Fruit fly (Drosophila melanogaster) whole organism, embryonic: ENCODE measurements around the gene Rad17.

Experiments
- CG10209 ChIP-seq: fragments of 200-800 bp; sonication (Bioruptor generic); optimal IDR thresholded peaks from 3 replicates; lab custom pipeline; 2017; ENCODE audit warnings: missing biosample characterization, mild to moderate bottlenecking, missing genetic modification characterization, missing genetic modification reagents
- CG12219 ChIP-seq: fragments of 200-800 bp; sonication (Bioruptor generic); optimal IDR thresholded peaks from 3 replicates; lab custom pipeline; 2018; ENCODE audit warnings: missing biosample characterization, mild to moderate bottlenecking, missing genetic modification characterization
- CG1233 ChIP-seq: fragments of 200-800 bp; sonication (Bioruptor generic); optimal IDR thresholded peaks from 4 replicates; lab custom pipeline; 2018; ENCODE audit warnings: missing biosample characterization, mild to moderate bottlenecking, missing genetic modification characterization
- CG12391 ChIP-seq: fragments of 200-800 bp; sonication (Bioruptor generic); optimal IDR thresholded peaks from 3 replicates; lab custom pipeline; 2018; ENCODE audit warnings: missing biosample characterization, mild to moderate bottlenecking, missing genetic modification characterization, moderate library complexity
- CG12942 ChIP-seq: fragments of 200-800 bp; sonication (Bioruptor generic); optimal IDR thresholded peaks from 3 replicates; lab custom pipeline; 2016; ENCODE audit warnings: missing biosample characterization, missing genetic modification characterization
- CG15269 ChIP-seq: fragments of 200-800 bp; sonication (Bioruptor generic); optimal IDR thresholded peaks from 2 replicates; lab custom pipeline; 2018; ENCODE audit warnings: missing biosample characterization, mild to moderate bottlenecking, missing genetic modification characterization, moderate library complexity
- CG15514 ChIP-seq: fragments of 200-800 bp; sonication (Bioruptor generic); optimal IDR thresholded peaks from 3 replicates; lab custom pipeline; 2017; ENCODE audit warnings: missing biosample characterization, missing genetic modification characterization, mild to moderate bottlenecking, moderate library complexity, missing genetic modification reagents
- CG17568 ChIP-seq: fragments of 200-800 bp; sonication (Bioruptor generic); optimal IDR thresholded peaks from 2 replicates; lab custom pipeline; 2018; ENCODE audit warnings: missing biosample characterization, mild to moderate bottlenecking, missing genetic modification characterization, moderate library complexity
- CG17912 ChIP-seq: fragments of 200-800 bp; sonication (Bioruptor generic); optimal IDR thresholded peaks from 2 replicates; lab custom pipeline; 2018; ENCODE audit warnings: missing biosample characterization, mild to moderate bottlenecking, missing genetic modification characterization
- CG2199 ChIP-seq: fragments of 200-800 bp; sonication (Bioruptor generic); IDR thresholded peaks from 3 replicates; pipeline ENCODE4 v1.3.6; 2022; ENCODE audit warnings: missing biosample characterization, missing genetic modification characterization
- CG3163 ChIP-seq: fragments of 200-800 bp; sonication (Bioruptor generic); optimal IDR thresholded peaks from 3 replicates; lab custom pipeline; 2016; ENCODE audit warnings: missing biosample characterization, missing genetic modification characterization
- CG32532 ChIP-seq: fragments of 200-800 bp; sonication (Bioruptor generic); IDR thresholded peaks from 2 replicates; pipeline ENCODE4 v1.3.6; 2022; ENCODE audit warnings: missing biosample characterization, missing genetic modification characterization
- CG32772 ChIP-seq: fragments of 200-800 bp; sonication (Bioruptor generic); IDR thresholded peaks from 2 replicates; pipeline ENCODE4 v1.3.6; 2022; ENCODE audit warnings: missing biosample characterization, missing genetic modification characterization
- CG3281 ChIP-seq: fragments of 200-800 bp; sonication (Bioruptor generic); optimal IDR thresholded peaks from 3 replicates; lab custom pipeline; 2017; ENCODE audit warnings: missing biosample characterization, mild to moderate bottlenecking, missing genetic modification characterization
- CG4360 ChIP-seq: fragments of 200-800 bp; sonication (Bioruptor generic); IDR thresholded peaks from 2 replicates; pipeline ENCODE4 v1.3.6; 2022; ENCODE audit warnings: missing biosample characterization, missing genetic modification characterization
- CG6175 ChIP-seq: fragments of 200-800 bp; sonication (Bioruptor generic); IDR thresholded peaks from 3 replicates; pipeline ENCODE4 v1.3.6; 2022; ENCODE audit warnings: missing biosample characterization, missing genetic modification characterization
- CG6254 ChIP-seq: fragments of 200-800 bp; sonication (Bioruptor generic); optimal IDR thresholded peaks from 3 replicates; lab custom pipeline; 2017; ENCODE audit warnings: mild to moderate bottlenecking, missing biosample characterization, missing genetic modification reagents, missing genetic modification characterization
- CG8290 ChIP-seq, 3 experiments: fragments of 200-800 bp; sonication (Bioruptor generic); optimal IDR thresholded peaks; 2 replicates each; lab custom pipeline; 2016 to 2019; ENCODE audit warnings: missing biosample characterization in 3 of 3, missing genetic modification characterization in 3 of 3, mild to moderate bottlenecking in 2 of 3, moderate library complexity in 1 of 3
- CG8388 ChIP-seq: fragments of 200-800 bp; sonication (Bioruptor generic); optimal IDR thresholded peaks from 2 replicates; lab custom pipeline; 2019; ENCODE audit warnings: missing biosample characterization, mild to moderate bottlenecking, missing genetic modification characterization, moderate library complexity
- CkIIα-i1 ChIP-seq: fragments of 200-800 bp; sonication (Bioruptor generic); IDR thresholded peaks from 2 replicates; pipeline ENCODE4 v1.3.6; 2022; ENCODE audit warnings: missing biosample characterization, missing genetic modification characterization
- Doc2 ChIP-seq: fragments of 200-800 bp; sonication (Bioruptor generic); IDR thresholded peaks from 2 replicates; pipeline ENCODE4 v1.3.6; 2022; ENCODE audit warnings: missing biosample characterization, missing genetic modification characterization
- E2f2 ChIP-seq: fragments of 200-800 bp; sonication (Bioruptor generic); IDR thresholded peaks from 2 replicates; pipeline ENCODE4 v1.3.6; 2022; ENCODE audit warnings: missing biosample characterization, missing genetic modification characterization
- Eip74EF ChIP-seq, 2 experiments: fragments of 200-800 bp in 1 of 2; fragments of >200 bp in 1 of 2; sonication (Bioruptor generic) in 1 of 2; optimal IDR thresholded peaks; 2 replicates each; lab custom pipeline; 2017 to 2019; ENCODE audit warnings: missing biosample characterization in 2 of 2, missing genetic modification characterization in 2 of 2, mild to moderate bottlenecking in 1 of 2, moderate library complexity in 1 of 2
- Fer1 ChIP-seq: fragments of 200-800 bp; sonication (Bioruptor generic); optimal IDR thresholded peaks from 2 replicates; lab custom pipeline; 2017; ENCODE audit warnings: missing biosample characterization, mild to moderate bottlenecking, missing genetic modification characterization
- H2.0 ChIP-seq: fragments of 200-800 bp; sonication (Bioruptor generic); IDR thresholded peaks from 2 replicates; pipeline ENCODE4 v1.3.6; 2022; ENCODE audit warnings: missing biosample characterization, missing genetic modification characterization
- MESR4 ChIP-seq: fragments of 200-800 bp; sonication (Bioruptor generic); optimal IDR thresholded peaks from 2 replicates; lab custom pipeline; 2018; ENCODE audit warnings: missing biosample characterization, mild to moderate bottlenecking, missing genetic modification characterization, moderate library complexity
- Med ChIP-seq: fragments of 200-800 bp; sonication (Bioruptor generic); peaks from one replicate; lab custom pipeline; 2016; ENCODE audit warnings: missing biosample characterization, missing genetic modification characterization, mild to moderate bottlenecking, inconsistent platforms, moderate library complexity
- Mrtf ChIP-seq: fragments of 200-800 bp; sonication (Bioruptor generic); IDR thresholded peaks from 3 replicates; pipeline ENCODE4 v1.3.6; 2022; ENCODE audit warnings: missing biosample characterization, missing genetic modification characterization
- Nf-YA ChIP-seq: fragments of 200-800 bp; sonication (Bioruptor generic); IDR thresholded peaks from 2 replicates; pipeline ENCODE4 v1.3.6; 2022; ENCODE audit warnings: missing biosample characterization, missing genetic modification characterization
- Pdp1 ChIP-seq, 2 experiments: fragments of 200-800 bp; sonication (Bioruptor generic); optimal IDR thresholded peaks; 3 replicates each; lab custom pipeline; 2016; ENCODE audit warnings: missing biosample characterization in 2 of 2, missing genetic modification characterization in 2 of 2, mild to moderate bottlenecking in 1 of 2, moderate library complexity in 1 of 2
- Spps ChIP-seq: fragments of 200-800 bp; sonication (Bioruptor generic); optimal IDR thresholded peaks from 2 replicates; lab custom pipeline; 2018; ENCODE audit warnings: missing biosample characterization, mild to moderate bottlenecking, missing genetic modification characterization
- Trl ChIP-seq, 3 experiments: fragments of >200 bp in 2 of 3; fragments of 200-800 bp in 1 of 3; sonication (Bioruptor generic) in 1 of 3; optimal IDR thresholded peaks; 2 replicates in 1 of 3; 3 replicates in 2 of 3; lab custom pipeline; 2016 to 2017; ENCODE audit warnings: missing biosample characterization in 1 of 3, missing genetic modification characterization in 1 of 3
- al ChIP-seq: fragments of 200-800 bp; sonication (Bioruptor generic); IDR thresholded peaks from 2 replicates; pipeline ENCODE4 v1.3.6; 2022; ENCODE audit warnings: missing biosample characterization, missing genetic modification characterization
- bbx ChIP-seq: fragments of 200-800 bp; sonication (Bioruptor generic); IDR thresholded peaks from 2 replicates; pipeline ENCODE4 v1.3.6; 2022; ENCODE audit warnings: missing biosample characterization, missing genetic modification characterization; ENCODE audit not compliant: partially characterized antibody
- caup ChIP-seq: fragments of 200-800 bp; sonication (Bioruptor generic); optimal IDR thresholded peaks from 3 replicates; lab custom pipeline; 2017; ENCODE audit warnings: missing biosample characterization, mild to moderate bottlenecking, missing genetic modification characterization, moderate library complexity; ENCODE audit not compliant: severe bottlenecking
- cwo ChIP-seq: fragments of 200-800 bp; sonication (Bioruptor generic); optimal IDR thresholded peaks from 3 replicates; lab custom pipeline; 2017; ENCODE audit warnings: missing biosample characterization, missing genetic modification characterization, mild to moderate bottlenecking, moderate library complexity, missing genetic modification reagents
- dan ChIP-seq: fragments of 200-800 bp; sonication (Bioruptor generic); IDR thresholded peaks from 2 replicates; pipeline ENCODE4 v1.3.6; 2022; ENCODE audit warnings: missing biosample characterization, missing genetic modification characterization
- esg ChIP-seq: fragments of 200-800 bp; sonication (Bioruptor generic); conservative IDR thresholded peaks from 2 replicates; pipeline ENCODE4 v1.3.6; 2022; ENCODE audit warnings: missing biosample characterization, missing genetic modification characterization
- ewg ChIP-seq: fragments of 200-800 bp; sonication (Bioruptor generic); optimal IDR thresholded peaks from 3 replicates; lab custom pipeline; 2017; ENCODE audit warnings: mild to moderate bottlenecking, missing biosample characterization, missing genetic modification reagents, missing genetic modification characterization
- fd3F ChIP-seq: fragments of 200-800 bp; sonication (Bioruptor generic); optimal IDR thresholded peaks from 2 replicates; lab custom pipeline; 2018; ENCODE audit warnings: missing biosample characterization, mild to moderate bottlenecking, missing genetic modification characterization, moderate library complexity
- ftz-f1 ChIP-seq: fragments of 200-800 bp; sonication (Bioruptor generic); optimal IDR thresholded peaks from 2 replicates; lab custom pipeline; 2016; ENCODE audit warnings: missing biosample characterization, missing genetic modification characterization
- ind ChIP-seq: fragments of 200-800 bp; sonication (Bioruptor generic); optimal IDR thresholded peaks from 3 replicates; lab custom pipeline; 2016; ENCODE audit warnings: missing biosample characterization, missing genetic modification characterization
- ken ChIP-seq: fragments of 200-800 bp; sonication (Bioruptor generic); IDR thresholded peaks from 3 replicates; pipeline ENCODE4 v1.3.6; 2022; ENCODE audit warnings: missing biosample characterization, missing genetic modification characterization
- sd ChIP-seq: fragments of 200-800 bp; sonication (Bioruptor generic); optimal IDR thresholded peaks from 3 replicates; lab custom pipeline; 2018; ENCODE audit warnings: missing biosample characterization, mild to moderate bottlenecking, missing genetic modification characterization, moderate library complexity
- sens-2 ChIP-seq: fragments of 200-800 bp; sonication (Bioruptor generic); IDR thresholded peaks from 2 replicates; pipeline ENCODE4 v1.3.6; 2022; ENCODE audit warnings: missing biosample characterization, missing genetic modification characterization
- slp2 ChIP-seq: fragments of 200-800 bp; sonication (Bioruptor generic); optimal IDR thresholded peaks from 2 replicates; lab custom pipeline; 2016; ENCODE audit warnings: missing biosample characterization, missing genetic modification characterization
- ssp ChIP-seq: fragments of 200-800 bp; sonication (Bioruptor generic); IDR thresholded peaks from 2 replicates; pipeline ENCODE4 v1.3.6; 2022; ENCODE audit warnings: missing biosample characterization, missing genetic modification characterization
- tap ChIP-seq: fragments of 200-800 bp; optimal IDR thresholded peaks from 3 replicates; lab custom pipeline; 2019; ENCODE audit warnings: missing biosample characterization, mild to moderate bottlenecking, missing genetic modification characterization, moderate library complexity
- tio ChIP-seq: fragments of 200-800 bp; sonication (Bioruptor generic); optimal IDR thresholded peaks from 2 replicates; lab custom pipeline; 2017; ENCODE audit warnings: missing biosample characterization, missing genetic modification characterization, inconsistent platforms

Gene Rad17

DNA sequence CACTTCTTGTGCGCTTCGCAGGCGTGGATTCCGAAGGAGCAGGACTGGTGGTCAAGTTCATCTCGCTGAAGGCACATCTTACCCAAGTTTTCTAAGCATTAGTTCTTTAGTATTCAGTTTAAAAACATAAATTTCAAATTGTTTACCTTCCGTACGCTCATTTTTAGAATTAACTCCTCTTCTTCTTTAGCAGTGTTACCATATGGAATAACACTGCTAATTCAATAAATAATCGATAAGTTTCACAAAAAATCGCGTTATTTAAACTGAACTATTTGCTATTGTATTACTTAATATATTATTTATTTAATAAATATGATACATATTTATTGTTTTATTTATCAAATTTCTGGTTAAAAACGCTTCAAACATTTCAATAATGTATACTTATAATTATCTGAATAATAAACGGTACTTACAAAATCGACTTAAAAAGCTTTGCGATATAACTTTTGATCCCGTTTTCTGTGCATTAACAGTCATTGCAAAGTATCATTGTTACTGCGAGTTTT lies at the start of gene Rad17, which contains the start of gene BigH1 (continued):
- TF ChIP-seq CG17912: no peak
- TF ChIP-seq tio (GFP tag; lab: Kevin White, UChicago): no peak
- TF ChIP-seq CG1233 (GFP tag; lab: Kevin White, UChicago): no peak
- no peak for TF ChIP-seq H2.0 (GFP tag; lab: Robert Waterston, UW)
- TF ChIP-seq CG17568 (GFP tag; lab: Kevin White, UChicago): no peak
- peak; percentile 64 for TF ChIP-seq E2f2
- TF ChIP-seq ftz-f1 (GFP tag; lab: Kevin White, UChicago): no peak
- TF ChIP-seq tap: no peak
- TF ChIP-seq ind: no peak
- TF ChIP-seq sens-2: no peak
- no peak for TF ChIP-seq Eip74EF (GFP tag; optimal IDR thresholded peaks at IDR 0.05; lab: Kevin White, UChicago)
- no peak for TF ChIP-seq CG8290 (GFP tag; optimal IDR thresholded peaks at IDR 0.05; lab: Kevin White, UChicago)
- TF ChIP-seq CG8290 (tag; optimal IDR thresholded peaks at IDR 0.05; lab: Kevin White, UChicago): no peak
- TF ChIP-seq CG3281 (GFP tag; lab: Kevin White, UChicago): no peak
- TF ChIP-seq Trl (optimal IDR thresholded peaks at IDR 0.05; lab: Kevin White, UChicago): no peak
- TF ChIP-seq Trl (GFP tag; optimal IDR thresholded peaks at IDR 0.05; lab: Kevin White, UChicago): no peak
- no peak for TF ChIP-seq CG2199
- TF ChIP-seq esg: no peak
- TF ChIP-seq bbx: no peak
- TF ChIP-seq Mrtf: no peak
- TF ChIP-seq dan: no peak
- TF ChIP-seq fd3F: no peak
- TF ChIP-seq CkIIα-i1 (GFP tag; lab: Robert Waterston, UW): no peak

DNA sequence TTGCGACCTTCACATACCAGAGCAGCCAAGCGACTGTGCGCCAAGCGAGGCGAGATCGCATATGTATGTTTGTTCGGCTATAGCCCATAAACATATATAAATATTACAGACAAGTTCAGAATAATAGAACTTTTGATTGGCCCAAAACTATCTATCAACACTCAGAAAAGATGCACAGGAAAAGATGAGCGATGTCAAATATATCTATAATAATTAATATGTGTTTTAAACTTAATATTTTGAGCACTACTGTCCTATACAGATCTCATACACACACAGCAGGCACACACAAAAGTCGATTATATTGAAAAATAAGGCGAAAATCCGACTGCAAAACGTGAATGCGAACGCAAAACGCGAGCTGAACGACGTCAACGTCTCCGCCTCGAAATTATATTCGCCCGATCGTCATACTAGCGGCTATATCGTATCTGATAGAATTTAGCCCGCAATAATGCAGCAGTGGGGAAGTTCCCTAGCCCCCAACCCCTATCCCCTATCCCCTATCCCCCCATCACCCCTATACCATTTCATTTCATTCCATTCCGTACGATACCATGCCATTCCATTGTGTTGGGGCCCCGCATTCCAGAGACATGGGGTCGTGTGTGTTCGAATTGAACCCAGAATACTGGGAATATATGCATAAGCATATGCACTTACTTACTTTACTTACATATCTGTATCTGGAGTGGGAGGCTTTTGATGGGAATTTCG lies 48.6 kb upstream of the Rad17 start:
- TF ChIP-seq Med (GFP tag; lab: Kevin White, UChicago): peak; percentile 50
- no peak for TF ChIP-seq slp2 (GFP tag; lab: Kevin White, UChicago)
- TF ChIP-seq ken (GFP tag; lab: Robert Waterston, UW): no peak
- no peak for TF ChIP-seq CG12219
- TF ChIP-seq CG32772 (GFP tag; lab: Robert Waterston, UW): no peak
- no peak for TF ChIP-seq Nf-YA
- TF ChIP-seq Spps: no peak
- peak; percentile 40 for TF ChIP-seq CG15269 (tag; lab: Kevin White, UChicago)
- TF ChIP-seq CG8388 (GFP tag; lab: Kevin White, UChicago): no peak
- TF ChIP-seq CG12942 (GFP tag; lab: Kevin White, UChicago): no peak
- TF ChIP-seq MESR4 (GFP tag; lab: Kevin White, UChicago): no peak
- TF ChIP-seq Pdp1 (GFP tag; optimal IDR thresholded peaks at IDR 0.05; lab: Kevin White, UChicago): no peak
- TF ChIP-seq CG12391 (tag; lab: Kevin White, UChicago): peak; percentile 31
- peak; percentile 54; the same call in 1 of the 2 replicates for TF ChIP-seq CG32532 (GFP tag; lab: Robert Waterston, UW)
- TF ChIP-seq Doc2 (GFP tag; lab: Robert Waterston, UW): no peak
- TF ChIP-seq CG10209 (GFP tag; lab: Kevin White, UChicago): peak; percentile 8
- TF ChIP-seq CG4360 (GFP tag; lab: Robert Waterston, UW): no peak
- peak; percentile 49 for TF ChIP-seq cwo (GFP tag; lab: Kevin White, UChicago)
- no peak for TF ChIP-seq CG6254
- TF ChIP-seq CG3163: no peak
- TF ChIP-seq Fer1 (GFP tag; lab: Kevin White, UChicago): peak; percentile 25
- no peak for TF ChIP-seq ssp (GFP tag; lab: Robert Waterston, UW)
- peak; percentile 54 for TF ChIP-seq CG3281 (GFP tag; lab: Kevin White, UChicago)
- TF ChIP-seq CG15514 (GFP tag; lab: Kevin White, UChicago): peak; percentile 47
- TF ChIP-seq al (GFP tag; lab: Robert Waterston, UW): peak; percentile 49; the same call in 1 of the 2 replicates
- TF ChIP-seq sd (tag; lab: Kevin White, UChicago): peak; percentile 89
- TF ChIP-seq caup: peak; percentile 35
- no peak for TF ChIP-seq CG6175 (GFP tag; lab: Robert Waterston, UW)
- TF ChIP-seq ewg (GFP tag; lab: Kevin White, UChicago): no peak
